Fruit fly (Drosophila melanogaster) whole organism, embryonic: Measurements from ENCODE around the gene CG13126.

Source experiments
- Antp ChIP-seq: fragments of 200-800 bp; sonication (Bioruptor generic); optimal IDR thresholded peaks from 3 replicates; lab custom pipeline; 2016; ENCODE audit warnings: missing biosample characterization, missing genetic modification characterization
- B-H2 ChIP-seq: fragments of 200-800 bp; sonication (Bioruptor generic); optimal IDR thresholded peaks from 2 replicates; lab custom pipeline; 2018; ENCODE audit warnings: missing biosample characterization, mild to moderate bottlenecking, missing genetic modification characterization
- Bdp1 ChIP-seq: fragments of 200-800 bp; sonication (Bioruptor generic); optimal IDR thresholded peaks from 3 replicates; lab custom pipeline; 2016; ENCODE audit warnings: missing biosample characterization, missing genetic modification characterization
- CG10366 ChIP-seq: fragments of 200-800 bp; sonication (Bioruptor generic); IDR thresholded peaks from 2 replicates; pipeline ENCODE4 v1.3.6; 2022; ENCODE audit warnings: missing biosample characterization, missing genetic modification characterization
- CG10431 ChIP-seq: fragments of 200-800 bp; sonication (Bioruptor generic); optimal IDR thresholded peaks from 3 replicates; lab custom pipeline; 2018; ENCODE audit warnings: missing biosample characterization, mild to moderate bottlenecking, missing genetic modification characterization
- CG10462 ChIP-seq: fragments of 200-800 bp; sonication (Bioruptor generic); optimal IDR thresholded peaks from 2 replicates; lab custom pipeline; 2016; ENCODE audit warnings: missing biosample characterization, missing genetic modification characterization
- CG10959 ChIP-seq: fragments of 200-800 bp; sonication (Bioruptor generic); IDR thresholded peaks from 2 replicates; pipeline ENCODE4 v1.3.6; 2022; ENCODE audit warnings: missing biosample characterization, missing genetic modification characterization
- CG10979 ChIP-seq: fragments of 200-800 bp; sonication (Bioruptor generic); optimal IDR thresholded peaks from 2 replicates; lab custom pipeline; 2018; ENCODE audit warnings: missing biosample characterization, mild to moderate bottlenecking, missing genetic modification characterization, moderate library complexity
- CG12219 ChIP-seq: fragments of 200-800 bp; sonication (Bioruptor generic); optimal IDR thresholded peaks from 3 replicates; lab custom pipeline; 2018; ENCODE audit warnings: missing biosample characterization, mild to moderate bottlenecking, missing genetic modification characterization
- CG12659 ChIP-seq: fragments of 200-800 bp; sonication (Bioruptor generic); optimal IDR thresholded peaks from 3 replicates; lab custom pipeline; 2017; ENCODE audit warnings: mild to moderate bottlenecking, missing biosample characterization, missing genetic modification reagents, missing genetic modification characterization
- CG12744 ChIP-seq: fragments of 200-800 bp; sonication (Bioruptor generic); optimal IDR thresholded peaks from 2 replicates; lab custom pipeline; 2016; ENCODE audit warnings: missing biosample characterization, missing genetic modification characterization
- CG12769 ChIP-seq: fragments of 200-800 bp; sonication (Bioruptor generic); optimal IDR thresholded peaks from 2 replicates; lab custom pipeline; 2019; ENCODE audit warnings: missing biosample characterization, mild to moderate bottlenecking, missing genetic modification characterization, moderate library complexity
- CG14014 ChIP-seq: fragments of 200-800 bp; sonication (Bioruptor generic); IDR thresholded peaks from 2 replicates; pipeline ENCODE4 v1.3.6; 2022; ENCODE audit warnings: missing biosample characterization, missing genetic modification characterization
- CG14965 ChIP-seq: fragments of 200-800 bp; sonication (Bioruptor generic); optimal IDR thresholded peaks from 2 replicates; lab custom pipeline; 2016; ENCODE audit warnings: missing biosample characterization, missing genetic modification characterization, borderline replicate concordance
- CG17359 ChIP-seq: fragments of 200-800 bp; sonication (Bioruptor generic); optimal IDR thresholded peaks from 3 replicates; lab custom pipeline; 2018; ENCODE audit warnings: missing biosample characterization, mild to moderate bottlenecking, missing genetic modification characterization, moderate library complexity
- CG18599 ChIP-seq: fragments of 200-800 bp; sonication (Bioruptor generic); optimal IDR thresholded peaks from 3 replicates; lab custom pipeline; 2017; ENCODE audit warnings: missing biosample characterization, missing genetic modification characterization, mild to moderate bottlenecking, moderate library complexity, missing genetic modification reagents
- CG2202 ChIP-seq: fragments of 200-800 bp; sonication (Bioruptor generic); optimal IDR thresholded peaks from 2 replicates; lab custom pipeline; 2018; ENCODE audit warnings: missing biosample characterization, mild to moderate bottlenecking, missing genetic modification characterization
- CG30020 ChIP-seq: fragments of 200-800 bp; optimal IDR thresholded peaks from 2 replicates; lab custom pipeline; 2019; ENCODE audit warnings: missing biosample characterization, mild to moderate bottlenecking, missing genetic modification characterization, moderate library complexity
- CG4820 ChIP-seq: fragments of 200-800 bp; sonication (Bioruptor generic); optimal IDR thresholded peaks from 3 replicates; lab custom pipeline; 2016; ENCODE audit warnings: missing biosample characterization, missing genetic modification characterization
- CG6854 ChIP-seq: fragments of 200-800 bp; sonication (Bioruptor generic); optimal IDR thresholded peaks from 3 replicates; lab custom pipeline; 2017; ENCODE audit warnings: missing biosample characterization, mild to moderate bottlenecking, missing genetic modification characterization
- CG7556 ChIP-seq: fragments of 200-800 bp; sonication (Bioruptor generic); optimal IDR thresholded peaks from 2 replicates; lab custom pipeline; 2017; ENCODE audit warnings: missing biosample characterization, mild to moderate bottlenecking, missing genetic modification characterization
- CG9817 ChIP-seq: fragments of 200-800 bp; sonication (Bioruptor generic); optimal IDR thresholded peaks from 2 replicates; lab custom pipeline; 2018; ENCODE audit warnings: missing biosample characterization, mild to moderate bottlenecking, missing genetic modification characterization, moderate library complexity
- CG9876 ChIP-seq: fragments of 200-800 bp; sonication (Bioruptor generic); optimal IDR thresholded peaks from 2 replicates; lab custom pipeline; 2016; ENCODE audit warnings: missing biosample characterization, missing genetic modification characterization
- CHES-1-like ChIP-seq: fragments of 200-800 bp; sonication (Bioruptor generic); optimal IDR thresholded peaks from 2 replicates; lab custom pipeline; 2016; ENCODE audit warnings: missing biosample characterization, missing genetic modification characterization
- CkIIα-i1 ChIP-seq: fragments of 200-800 bp; sonication (Bioruptor generic); IDR thresholded peaks from 2 replicates; pipeline ENCODE4 v1.3.6; 2022; ENCODE audit warnings: missing biosample characterization, missing genetic modification characterization
- Eip74EF ChIP-seq, 2 experiments: fragments of 200-800 bp in 1 of 2; fragments of >200 bp in 1 of 2; sonication (Bioruptor generic) in 1 of 2; optimal IDR thresholded peaks; 2 replicates each; lab custom pipeline; 2017 to 2019; ENCODE audit warnings: missing biosample characterization in 2 of 2, missing genetic modification characterization in 2 of 2, mild to moderate bottlenecking in 1 of 2, moderate library complexity in 1 of 2
- Elba2 ChIP-seq: fragments of 200-800 bp; sonication (Bioruptor generic); optimal IDR thresholded peaks from 3 replicates; lab custom pipeline; 2016; ENCODE audit warnings: missing biosample characterization, missing genetic modification characterization
- Ets97D ChIP-seq: fragments of 200-800 bp; sonication (Bioruptor generic); optimal IDR thresholded peaks from 3 replicates; lab custom pipeline; 2016; ENCODE audit warnings: missing biosample characterization, missing genetic modification characterization
- H15 ChIP-seq: fragments of 200-800 bp; sonication (Bioruptor generic); IDR thresholded peaks from 3 replicates; pipeline ENCODE4 v1.3.6; 2022; ENCODE audit warnings: missing biosample characterization, missing genetic modification characterization
- Hr78 ChIP-seq, 2 experiments: fragments of 200-800 bp in 1 of 2; fragments of >200 bp in 1 of 2; sonication (Bioruptor generic) in 1 of 2; optimal IDR thresholded peaks; 2 replicates each; lab custom pipeline; 2017 to 2019; ENCODE audit warnings: missing biosample characterization in 2 of 2, missing genetic modification characterization in 2 of 2, mild to moderate bottlenecking in 1 of 2, moderate library complexity in 1 of 2
- Lhr ChIP-seq: fragments of 200-800 bp; sonication (Bioruptor generic); optimal IDR thresholded peaks from 3 replicates; lab custom pipeline; 2017; ENCODE audit warnings: mild to moderate bottlenecking, missing biosample characterization, missing genetic modification reagents, missing genetic modification characterization
- Max ChIP-seq: fragments of 200-800 bp; sonication (Bioruptor generic); optimal IDR thresholded peaks from 2 replicates; lab custom pipeline; 2016; ENCODE audit warnings: missing biosample characterization, mild to moderate bottlenecking, missing genetic modification characterization
- Side ChIP-seq: fragments of 200-800 bp; sonication (Bioruptor generic); optimal IDR thresholded peaks from 2 replicates; lab custom pipeline; 2016; ENCODE audit warnings: missing biosample characterization, missing genetic modification characterization
- Ssrp ChIP-seq: fragments of 200-800 bp; sonication (Bioruptor generic); optimal IDR thresholded peaks from 2 replicates; lab custom pipeline; 2018; ENCODE audit warnings: missing biosample characterization, mild to moderate bottlenecking, missing genetic modification characterization, moderate library complexity
- TFAM ChIP-seq: fragments of 200-800 bp; sonication (Bioruptor generic); optimal IDR thresholded peaks from 2 replicates; lab custom pipeline; 2017; ENCODE audit warnings: missing biosample characterization, missing genetic modification characterization, inconsistent platforms
- bab2 ChIP-seq: fragments of 200-800 bp; sonication (Bioruptor generic); optimal IDR thresholded peaks from 2 replicates; lab custom pipeline; 2016; ENCODE audit warnings: missing biosample characterization, missing genetic modification characterization
- bowl ChIP-seq: fragments of 200-800 bp; sonication (Bioruptor generic); IDR thresholded peaks from 2 replicates; pipeline ENCODE4 v1.3.6; 2022; ENCODE audit warnings: missing biosample characterization, missing genetic modification characterization
- dm ChIP-seq: fragments of 200-800 bp; sonication (Bioruptor generic); optimal IDR thresholded peaks from 3 replicates; lab custom pipeline; 2016; ENCODE audit warnings: missing biosample characterization, missing genetic modification characterization
- dysf ChIP-seq: fragments of 200-800 bp; sonication (Bioruptor generic); IDR thresholded peaks from 3 replicates; pipeline ENCODE4 v1.3.6; 2022; ENCODE audit warnings: missing biosample characterization, missing genetic modification characterization
- eve ChIP-seq, 2 experiments: fragments of >200 bp; optimal IDR thresholded peaks; 2 replicates each; lab custom pipeline; 2017; ENCODE audit warnings: missing biosample characterization in 2 of 2, missing genetic modification characterization in 2 of 2
- gsb ChIP-seq: fragments of 200-800 bp; sonication (Bioruptor generic); IDR thresholded peaks from 2 replicates; pipeline ENCODE4 v1.3.6; 2022; ENCODE audit warnings: missing biosample characterization, missing genetic modification characterization
- insv ChIP-seq, 2 experiments: fragments of 200-800 bp; sonication (Bioruptor generic); optimal IDR thresholded peaks; 3 replicates each; lab custom pipeline; 2016 to 2018; ENCODE audit warnings: missing biosample characterization in 2 of 2, missing genetic modification characterization in 2 of 2
- oc ChIP-seq: fragments of 200-800 bp; sonication (Bioruptor generic); optimal IDR thresholded peaks from 2 replicates; lab custom pipeline; 2018; ENCODE audit warnings: missing biosample characterization, mild to moderate bottlenecking, missing genetic modification characterization, moderate library complexity
- pros ChIP-seq: fragments of 200-800 bp; sonication (Bioruptor generic); optimal IDR thresholded peaks from 3 replicates; lab custom pipeline; 2019; ENCODE audit warnings: missing biosample characterization, mild to moderate bottlenecking, missing genetic modification characterization, moderate library complexity
- pzg ChIP-seq: fragments of 200-800 bp; sonication (Bioruptor generic); optimal IDR thresholded peaks from 3 replicates; lab custom pipeline; 2018; ENCODE audit warnings: missing biosample characterization, mild to moderate bottlenecking, missing genetic modification characterization, moderate library complexity
- tx ChIP-seq: fragments of 200-800 bp; sonication (Bioruptor generic); optimal IDR thresholded peaks from 2 replicates; lab custom pipeline; 2016; ENCODE audit warnings: missing biosample characterization, missing genetic modification characterization
- zen ChIP-seq: fragments of 200-800 bp; sonication (Bioruptor generic); optimal IDR thresholded peaks from 3 replicates; lab custom pipeline; 2018; ENCODE audit warnings: missing biosample characterization, mild to moderate bottlenecking, missing genetic modification characterization, moderate library complexity
- zfh2 ChIP-seq: fragments of 200-800 bp; sonication (Bioruptor generic); optimal IDR thresholded peaks from 2 replicates; lab custom pipeline; 2016; ENCODE audit warnings: missing biosample characterization, missing genetic modification characterization

CG13126 gene

DNA sequence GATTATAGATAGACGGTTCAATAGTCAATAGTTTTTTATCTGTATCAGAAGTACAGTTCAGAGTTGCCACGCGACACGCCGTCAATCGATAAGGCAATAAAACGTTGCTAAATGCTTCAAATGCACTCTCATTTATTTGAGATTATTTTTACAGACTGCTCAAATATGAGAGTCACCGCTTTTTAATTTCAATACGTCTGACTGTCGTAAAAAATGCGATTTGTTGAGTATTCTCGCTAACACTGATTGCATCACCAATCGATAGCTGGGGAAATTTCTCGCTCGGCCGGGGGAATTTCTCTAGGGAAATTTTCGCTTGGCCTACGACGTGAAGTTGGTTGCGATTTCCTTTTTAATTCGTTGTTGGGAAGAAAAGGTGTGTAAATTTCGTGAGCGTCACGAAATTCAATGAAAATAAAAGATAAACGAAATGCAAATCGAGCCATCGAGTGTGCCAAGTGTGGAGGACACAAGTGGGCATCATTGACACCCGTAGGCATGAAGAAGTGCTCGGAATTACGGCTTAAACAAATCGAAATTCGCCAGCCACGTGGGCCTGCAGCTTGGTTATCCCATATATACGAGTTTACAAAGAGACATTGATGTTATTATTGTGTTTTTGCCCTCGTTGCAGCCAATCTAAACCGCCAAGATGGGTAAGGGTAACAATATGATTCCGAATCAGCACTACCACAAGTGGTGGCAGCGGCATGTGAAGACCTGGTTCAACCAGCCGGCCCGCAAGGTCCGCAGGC, 13.2 kb upstream of the CG13126 start, which contains the start of the genes Dref and RpL13 (continued):
- TF ChIP-seq gsb (GFP tag; lab: Robert Waterston, UW) = no peak
- TF ChIP-seq Bdp1 (GFP tag; lab: Kevin White, UChicago) = peak; percentile 64
- TF ChIP-seq zfh2 (GFP tag; lab: Kevin White, UChicago) = peak; percentile 83
- peak; percentile 64; the same call in 2 of the 3 replicates for TF ChIP-seq H15 (GFP tag; lab: Robert Waterston, UW)
- TF ChIP-seq CG10959 (GFP tag; lab: Robert Waterston, UW) = peak; percentile 51; the same call in 1 of the 2 replicates
- peak; percentile 41 for TF ChIP-seq TFAM (GFP tag; lab: Kevin White, UChicago)
- peak; percentile 96 for TF ChIP-seq dm (GFP tag; lab: Kevin White, UChicago)
- TF ChIP-seq CG12219 (GFP tag; lab: Kevin White, UChicago) = peak; percentile 87
- TF ChIP-seq pros (GFP tag; lab: Kevin White, UChicago) = peak; percentile 60
- peak; percentile 75 for TF ChIP-seq CG10979 (tag; lab: Kevin White, UChicago)
- TF ChIP-seq insv (GFP tag; optimal IDR thresholded peaks at IDR 0.05; lab: Kevin White, UChicago) = peak in 1 of 2 experiments; percentile 79
- peak; percentile 85 for TF ChIP-seq Antp (GFP tag; lab: Kevin White, UChicago)
- peak; percentile 79 for TF ChIP-seq CG2202
- TF ChIP-seq CG9876 (GFP tag; lab: Kevin White, UChicago) = peak; percentile 71
- peak; percentile 77 for TF ChIP-seq tx
- peak; percentile 84 for TF ChIP-seq CG7556 (GFP tag; lab: Kevin White, UChicago)
- peak; percentile 83 for TF ChIP-seq pzg (GFP tag; lab: Kevin White, UChicago)
- peak; percentile 93 for TF ChIP-seq B-H2 (GFP tag; lab: Kevin White, UChicago)
- peak; percentile 80 for TF ChIP-seq CG30020 (tag; lab: Kevin White, UChicago)
- TF ChIP-seq CG14014 = peak; percentile 66
- TF ChIP-seq Max (GFP tag; lab: Kevin White, UChicago) = peak; percentile 73
- peak; percentile 67 for TF ChIP-seq CG10462 (GFP tag; lab: Kevin White, UChicago)
- TF ChIP-seq CHES-1-like (GFP tag; lab: Kevin White, UChicago) = peak; percentile 90
- no peak for TF ChIP-seq CG12769 (tag; lab: Kevin White, UChicago)
- TF ChIP-seq CG17359 (tag; lab: Kevin White, UChicago) = peak; percentile 85
- peak; percentile 56 for TF ChIP-seq Ssrp (tag; lab: Kevin White, UChicago)
- peak; percentile 93 for TF ChIP-seq Side (GFP tag; lab: Kevin White, UChicago)
- TF ChIP-seq CG12659 (GFP tag; lab: Kevin White, UChicago) = peak; percentile 95
- peak; percentile 60 for TF ChIP-seq oc
- TF ChIP-seq CkIIα-i1 (GFP tag; lab: Robert Waterston, UW) = peak; percentile 3; the same call in 1 of the 2 replicates
- TF ChIP-seq Hr78 (GFP tag; optimal IDR thresholded peaks at IDR 0.05; lab: Kevin White, UChicago) = peak in 1 of 2 experiments; percentile 47
- peak; percentile 80 for TF ChIP-seq Lhr (GFP tag; lab: Kevin White, UChicago)
- TF ChIP-seq CG10366 = peak; percentile 68
- TF ChIP-seq CG12744 (GFP tag; lab: Kevin White, UChicago) = peak; percentile 80
- TF ChIP-seq CG18599 (GFP tag; lab: Kevin White, UChicago) = peak; percentile 92
- peak; percentile 80 for TF ChIP-seq CG9817 (tag; lab: Kevin White, UChicago)
- peak; percentile 94 for TF ChIP-seq CG10431 (GFP tag; lab: Kevin White, UChicago)
- TF ChIP-seq eve (GFP tag; optimal IDR thresholded peaks at IDR 0.05; lab: Kevin White, UChicago) = no peak
- peak; percentile 69 for TF ChIP-seq bab2
- TF ChIP-seq CG4820 = peak; percentile 54
- TF ChIP-seq CG6854 (GFP tag; lab: Kevin White, UChicago) = peak; percentile 94
- TF ChIP-seq Ets97D (GFP tag; lab: Kevin White, UChicago) = peak; percentile 99
- peak; percentile 67 for TF ChIP-seq zen
- peak in 1 of 2 experiments; percentile 84 for TF ChIP-seq Eip74EF (GFP tag; optimal IDR thresholded peaks at IDR 0.05; lab: Kevin White, UChicago)
- TF ChIP-seq bowl (GFP tag; lab: Robert Waterston, UW) = 0 out of 2 replicates have a peak, but pooled peaks have one; percentile 32
- no peak for TF ChIP-seq Elba2 (GFP tag; lab: Kevin White, UChicago)
- TF ChIP-seq dysf (GFP tag; lab: Robert Waterston, UW) = peak; percentile 73; the same call in 2 of the 3 replicates
- no peak for TF ChIP-seq CG14965 (GFP tag; lab: Kevin White, UChicago)
